Worm (Caenorhabditis elegans) whole organism, early embryonic: Measurements from ENCODE around the gene idpb-2.
"Not testable (repeated sequence)": the region's sequence is repeated elsewhere in the genome, so short reads cannot be mapped to it uniquely, and the experiment has no call there.

Experiments used
- B0310.2 ChIP-seq: sonication (generic microtip); optimal IDR thresholded peaks from 2 replicates; lab custom pipeline; 2016; ENCODE audit warnings: mild to moderate bottlenecking, missing genetic modification characterization, missing compliant biosample characterization
- F13C5.2 ChIP-seq: sonication (generic microtip); optimal IDR thresholded peaks from 2 replicates; lab custom pipeline; 2017; ENCODE audit warnings: mild to moderate bottlenecking, missing genetic modification characterization, inconsistent platforms, missing compliant biosample characterization
- aly-1 ChIP-seq: sonication (generic microtip); optimal IDR thresholded peaks from 2 replicates; lab custom pipeline; 2016; ENCODE audit warnings: missing genetic modification characterization, missing compliant biosample characterization
- ama-1 ChIP-seq: fragments of 150-350 bp; optimal IDR thresholded peaks from 2 replicates; lab custom pipeline; 2014
- ceh-13 ChIP-seq: fragments of 200-800 bp; sonication (Bioruptor generic); optimal IDR thresholded peaks from 2 replicates; lab custom pipeline; 2018; ENCODE audit warnings: mild to moderate bottlenecking, missing genetic modification characterization, missing compliant biosample characterization
- ceh-36 ChIP-seq: sonication (generic microtip); optimal IDR thresholded peaks from 2 replicates; lab custom pipeline; 2016; ENCODE audit warnings: missing genetic modification characterization, inconsistent platforms, missing compliant biosample characterization
- ets-7 ChIP-seq: sonication (generic microtip); optimal IDR thresholded peaks from 2 replicates; lab custom pipeline; 2016; ENCODE audit warnings: missing genotype, missing genetic modification characterization, missing compliant biosample characterization
- flt-1 ChIP-seq: fragments of 200-800 bp; sonication (Bioruptor generic); IDR thresholded peaks from 2 replicates; pipeline ENCODE4 v1.3.6; 2022; ENCODE audit warnings: missing genetic modification characterization, missing compliant biosample characterization
- hmbx-1 ChIP-seq: sonication (generic microtip); optimal IDR thresholded peaks from 2 replicates; lab custom pipeline; 2016; ENCODE audit warnings: mild to moderate bottlenecking, missing genetic modification characterization, missing compliant biosample characterization
- hmg-4 ChIP-seq: fragments of 200-800 bp; sonication (Bioruptor generic); optimal IDR thresholded peaks from 2 replicates; lab custom pipeline; 2018; ENCODE audit warnings: mild to moderate bottlenecking, missing genetic modification characterization, missing compliant biosample characterization
- hnd-1 ChIP-seq: sonication (generic microtip); optimal IDR thresholded peaks from 2 replicates; lab custom pipeline; 2016; ENCODE audit warnings: missing genetic modification characterization, missing compliant biosample characterization
- pes-1 ChIP-seq: fragments of 200-800 bp; sonication (Bioruptor generic); IDR thresholded peaks from 2 replicates; pipeline ENCODE4 v1.3.6; 2022; ENCODE audit warnings: missing genetic modification reagents, missing genetic modification characterization, missing compliant biosample characterization
- scrt-1 ChIP-seq: fragments of 200-800 bp; sonication (Bioruptor generic); IDR thresholded peaks from 2 replicates; pipeline ENCODE4 v1.3.6; 2022; ENCODE audit warnings: missing genetic modification characterization, missing compliant biosample characterization
- sea-1 ChIP-seq: fragments of 200-800 bp; sonication (Bioruptor generic); conservative IDR thresholded peaks from 2 replicates; pipeline ENCODE4 v1.3.6; 2022; ENCODE audit warnings: missing genetic modification characterization, missing compliant biosample characterization
- tbx-11 ChIP-seq: fragments of 200-800 bp; sonication (Bioruptor generic); IDR thresholded peaks from 2 replicates; pipeline ENCODE4 v1.3.6; 2022; ENCODE audit warnings: missing genetic modification characterization, missing compliant biosample characterization
- tbx-37 ChIP-seq: fragments of 200-800 bp; sonication (Bioruptor generic); conservative IDR thresholded peaks from 2 replicates; pipeline ENCODE4 v1.3.6; 2022; ENCODE audit warnings: missing genetic modification reagents, missing genetic modification characterization, missing compliant biosample characterization
- tra-4 ChIP-seq: sonication (generic microtip); optimal IDR thresholded peaks from 2 replicates; lab custom pipeline; 2017; ENCODE audit warnings: missing genetic modification characterization, missing compliant biosample characterization

idpb-2 gene

ce11 chrII:5069525-5069924 lies at the start of gene idpb-2:
Gene idpb-2 (minus strand): TSS chrII:5069625.
- no peak for TF ChIP-seq aly-1 (tag; lab: Kevin White, UChicago)
- no peak for TF ChIP-seq B0310.2 (tag; lab: Kevin White, UChicago)
- TF ChIP-seq hmg-4 (GFP tag; lab: Kevin White, UChicago): no peak
- no peak for TF ChIP-seq pes-1 (GFP tag; lab: Robert Waterston, UW)
- no peak for TF ChIP-seq tra-4 (tag; lab: Kevin White, UChicago)
- TF ChIP-seq flt-1 (GFP tag; lab: Robert Waterston, UW): no peak
- TF ChIP-seq sea-1 (GFP tag; lab: Robert Waterston, UW): no peak
- no peak for TF ChIP-seq scrt-1 (GFP tag; lab: Robert Waterston, UW)
- no peak for TF ChIP-seq F13C5.2 (tag; lab: Kevin White, UChicago)
- no peak for TF ChIP-seq ets-7
- TF ChIP-seq ceh-36 (tag; lab: Kevin White, UChicago): no peak
- TF ChIP-seq ceh-13: no peak
- no peak for TF ChIP-seq ama-1 (lab: Kevin White, UChicago)
- TF ChIP-seq tbx-37 (GFP tag; lab: Robert Waterston, UW): no peak
- no peak for TF ChIP-seq hnd-1
- no peak for TF ChIP-seq tbx-11 (GFP tag; lab: Robert Waterston, UW)
- TF ChIP-seq hmbx-1 (tag; lab: Kevin White, UChicago): no peak

- TF ChIP-seq ceh-36 (tag; lab: Kevin White, UChicago) (no peak), aly-1 (tag; lab: Kevin White, UChicago) (no peak), tbx-11 (GFP tag; lab: Robert Waterston, UW) (no peak), ama-1 (lab: Kevin White, UChicago) (no peak), hmg-4 (GFP tag; lab: Kevin White, UChicago) (no peak), tbx-37 (GFP tag; lab: Robert Waterston, UW) (no peak), sea-1 (GFP tag; lab: Robert Waterston, UW) (no peak), hmbx-1 (tag; lab: Kevin White, UChicago) (no peak), hnd-1 (no peak), tra-4 (tag; lab: Kevin White, UChicago) (no peak)
Measured at ce11 chrII:5115733-5116132, 46.3 kb upstream of the idpb-2 start, which contains the start of gene srsy-1. Gene srsy-1 (plus strand): TSS chrII:5116033.

ce11 chrII:5115235-5115634 lies 45.8 kb upstream of the idpb-2 start, which contains the start of gene msp-74:
Gene msp-74 (minus strand): TSS chrII:5115335.
- TF ChIP-seq ceh-36 (tag; lab: Kevin White, UChicago); tra-4 (tag; lab: Kevin White, UChicago); ets-7: not testable (repeated sequence)

- TF ChIP-seq sea-1 (GFP tag; lab: Robert Waterston, UW): no peak
- TF ChIP-seq ceh-36 (tag; lab: Kevin White, UChicago): no peak
- TF ChIP-seq tbx-11 (GFP tag; lab: Robert Waterston, UW): no peak
- TF ChIP-seq pes-1 (GFP tag; lab: Robert Waterston, UW): no peak
- no peak for TF ChIP-seq aly-1 (tag; lab: Kevin White, UChicago)
- no peak for TF ChIP-seq B0310.2 (tag; lab: Kevin White, UChicago)
- no peak for TF ChIP-seq ets-7
Measured at ce11 chrII:5112082-5112481, 42.7 kb upstream of the idpb-2 start, which contains the start of gene F09C12.8. Gene F09C12.8 (plus strand): TSS chrII:5112382.

- TF ChIP-seq ceh-13 (no peak), tbx-37 (GFP tag; lab: Robert Waterston, UW) (no peak), hnd-1 (no peak), flt-1 (GFP tag; lab: Robert Waterston, UW) (no peak), tra-4 (tag; lab: Kevin White, UChicago) (no peak), pes-1 (GFP tag; lab: Robert Waterston, UW) (no peak), tbx-11 (GFP tag; lab: Robert Waterston, UW) (no peak), B0310.2 (tag; lab: Kevin White, UChicago) (no peak), ets-7 (no peak), ama-1 (lab: Kevin White, UChicago) (no peak), sea-1 (GFP tag; lab: Robert Waterston, UW) (no peak), F13C5.2 (tag; lab: Kevin White, UChicago) (no peak), ceh-36 (tag; lab: Kevin White, UChicago) (no peak), scrt-1 (GFP tag; lab: Robert Waterston, UW) (no peak)
Measured at ce11 chrII:5109693-5110092, 40.3 kb upstream of the idpb-2 start, which contains the start of gene F09C12.2. Gene F09C12.2 (plus strand): TSS chrII:5110012.

ce11 chrII:5105020-5105419 lies 35.6 kb upstream of the idpb-2 start:
- peak; percentile 96 for TF ChIP-seq tbx-37 (GFP tag; lab: Robert Waterston, UW)
- TF ChIP-seq scrt-1 (GFP tag; lab: Robert Waterston, UW): peak; percentile 99
- TF ChIP-seq sea-1 (GFP tag; lab: Robert Waterston, UW): peak; percentile 97
- peak; percentile 89 for TF ChIP-seq hmbx-1 (tag; lab: Kevin White, UChicago)
- peak; percentile 97 for TF ChIP-seq F13C5.2 (tag; lab: Kevin White, UChicago)
- peak; percentile 82 for TF ChIP-seq tra-4 (tag; lab: Kevin White, UChicago)
- no peak; the same call in none of the 2 replicates for TF ChIP-seq flt-1 (GFP tag; lab: Robert Waterston, UW)
- peak; percentile 99 for TF ChIP-seq aly-1 (tag; lab: Kevin White, UChicago)
- no peak for TF ChIP-seq ama-1 (lab: Kevin White, UChicago)
- peak; percentile 98 for TF ChIP-seq B0310.2 (tag; lab: Kevin White, UChicago)
- TF ChIP-seq tbx-11 (GFP tag; lab: Robert Waterston, UW): peak; percentile 98
- TF ChIP-seq pes-1 (GFP tag; lab: Robert Waterston, UW): peak; percentile 98
- TF ChIP-seq hmg-4 (GFP tag; lab: Kevin White, UChicago): peak; percentile 99
- TF ChIP-seq ceh-13: peak; percentile 98
- peak; percentile 92 for TF ChIP-seq hnd-1
- TF ChIP-seq ets-7: peak; percentile 95
- peak; percentile 97 for TF ChIP-seq ceh-36 (tag; lab: Kevin White, UChicago)
